Fruit fly (Drosophila melanogaster) whole organism, embryonic: Measurements from ENCODE around the gene Adck5.

Source experiments
- BtbVII ChIP-seq: fragments of 200-800 bp; sonication (Bioruptor generic); optimal IDR thresholded peaks from 3 replicates; lab custom pipeline; 2017; ENCODE audit warnings: missing biosample characterization, mild to moderate bottlenecking, missing genetic modification characterization
- CG10979 ChIP-seq: fragments of 200-800 bp; sonication (Bioruptor generic); optimal IDR thresholded peaks from 2 replicates; lab custom pipeline; 2018; ENCODE audit warnings: missing biosample characterization, mild to moderate bottlenecking, missing genetic modification characterization, moderate library complexity
- CG11085 ChIP-seq: fragments of 200-800 bp; sonication (Bioruptor generic); IDR thresholded peaks from 2 replicates; pipeline ENCODE4 v1.3.6; 2022; ENCODE audit warnings: missing biosample characterization, missing genetic modification characterization
- CG11247 ChIP-seq: fragments of 200-800 bp; sonication (Bioruptor generic); IDR thresholded peaks from 2 replicates; pipeline ENCODE4 v1.3.6; 2022; ENCODE audit warnings: missing biosample characterization, missing genetic modification characterization
- CG12155 ChIP-seq: fragments of 200-800 bp; sonication (Bioruptor generic); optimal IDR thresholded peaks from 3 replicates; lab custom pipeline; 2016; ENCODE audit warnings: missing biosample characterization, missing genetic modification characterization
- CG13123 ChIP-seq: fragments of 200-800 bp; sonication (Bioruptor generic); optimal IDR thresholded peaks from 2 replicates; lab custom pipeline; 2016; ENCODE audit warnings: missing biosample characterization, missing genetic modification characterization
- CG13287 ChIP-seq: fragments of 200-800 bp; sonication (Bioruptor generic); IDR thresholded peaks from 2 replicates; pipeline ENCODE4 v1.3.6; 2022; ENCODE audit warnings: missing biosample characterization, missing genetic modification characterization; ENCODE audit not compliant: partially characterized antibody
- CG13894 ChIP-seq: fragments of 200-800 bp; sonication (Bioruptor generic); optimal IDR thresholded peaks from 3 replicates; lab custom pipeline; 2018; ENCODE audit warnings: missing biosample characterization, mild to moderate bottlenecking, missing genetic modification characterization, moderate library complexity
- CG15696 ChIP-seq: fragments of 200-800 bp; sonication (Bioruptor generic); optimal IDR thresholded peaks from 2 replicates; lab custom pipeline; 2019; ENCODE audit warnings: missing biosample characterization, mild to moderate bottlenecking, missing genetic modification characterization, moderate library complexity
- CG16779 ChIP-seq: fragments of 200-800 bp; sonication (Bioruptor generic); IDR thresholded peaks from 2 replicates; pipeline ENCODE4 v1.3.6; 2022; ENCODE audit warnings: missing biosample characterization, missing genetic modification characterization
- CG17912 ChIP-seq: fragments of 200-800 bp; sonication (Bioruptor generic); optimal IDR thresholded peaks from 2 replicates; lab custom pipeline; 2018; ENCODE audit warnings: missing biosample characterization, mild to moderate bottlenecking, missing genetic modification characterization
- CG3065 ChIP-seq: fragments of 200-800 bp; sonication (Bioruptor generic); optimal IDR thresholded peaks from 2 replicates; lab custom pipeline; 2016; ENCODE audit warnings: missing biosample characterization, missing genetic modification characterization
- CG34376 ChIP-seq: fragments of 200-800 bp; sonication (Bioruptor generic); optimal IDR thresholded peaks from 2 replicates; lab custom pipeline; 2018; ENCODE audit warnings: missing biosample characterization, mild to moderate bottlenecking, missing genetic modification characterization
- CG34422 ChIP-seq: fragments of 200-800 bp; sonication (Bioruptor generic); IDR thresholded peaks from 3 replicates; pipeline ENCODE4 v1.3.6; 2022; ENCODE audit warnings: missing biosample characterization, missing genetic modification characterization
- CG43689 ChIP-seq: fragments of 200-800 bp; sonication (Bioruptor generic); IDR thresholded peaks from 2 replicates; pipeline ENCODE4 v1.3.6; 2022; ENCODE audit warnings: missing biosample characterization, missing genetic modification characterization
- CG7745 ChIP-seq: fragments of 200-800 bp; sonication (Bioruptor generic); optimal IDR thresholded peaks from 2 replicates; lab custom pipeline; 2018; ENCODE audit warnings: missing biosample characterization, mild to moderate bottlenecking, missing genetic modification characterization, moderate library complexity
- CG7786 ChIP-seq: fragments of 200-800 bp; sonication (Bioruptor generic); optimal IDR thresholded peaks from 2 replicates; lab custom pipeline; 2016; ENCODE audit warnings: missing biosample characterization, missing genetic modification characterization
- CG8765 ChIP-seq: fragments of 200-800 bp; sonication (Bioruptor generic); IDR thresholded peaks from 2 replicates; pipeline ENCODE4 v1.3.6; 2022; ENCODE audit warnings: missing biosample characterization, missing genetic modification characterization
- Doc3 ChIP-seq: fragments of 200-800 bp; sonication (Bioruptor generic); IDR thresholded peaks from 3 replicates; pipeline ENCODE4 v1.3.6; 2022; ENCODE audit warnings: missing biosample characterization, missing genetic modification characterization; ENCODE audit not compliant: partially characterized antibody
- E2f1 ChIP-seq: fragments of 200-800 bp; sonication (Bioruptor generic); IDR thresholded peaks from 2 replicates; pipeline ENCODE4 v1.3.6; 2022; ENCODE audit warnings: missing biosample characterization, missing genetic modification characterization
- GATAe ChIP-seq: fragments of 200-800 bp; sonication (Bioruptor generic); conservative IDR thresholded peaks from 2 replicates; pipeline ENCODE4 v1.3.6; 2022; ENCODE audit warnings: missing biosample characterization, missing genetic modification characterization
- Gug ChIP-seq: fragments of 200-800 bp; sonication (Bioruptor generic); IDR thresholded peaks from 4 replicates; pipeline ENCODE4 v1.3.6; 2022; ENCODE audit warnings: missing biosample characterization, missing genetic modification characterization
- Hr39 ChIP-seq: fragments of >200 bp; optimal IDR thresholded peaks from 2 replicates; lab custom pipeline; 2017
- Poxn ChIP-seq: fragments of 200-800 bp; sonication (Bioruptor generic); IDR thresholded peaks from 2 replicates; pipeline ENCODE4 v1.3.6; 2022; ENCODE audit warnings: missing biosample characterization, missing genetic modification characterization
- Sox100B ChIP-seq: fragments of 200-800 bp; sonication (Bioruptor generic); optimal IDR thresholded peaks from 3 replicates; lab custom pipeline; 2018; ENCODE audit warnings: missing biosample characterization, mild to moderate bottlenecking, missing genetic modification characterization
- Ssrp ChIP-seq: fragments of 200-800 bp; sonication (Bioruptor generic); optimal IDR thresholded peaks from 2 replicates; lab custom pipeline; 2018; ENCODE audit warnings: missing biosample characterization, mild to moderate bottlenecking, missing genetic modification characterization, moderate library complexity
- ac ChIP-seq: fragments of 200-800 bp; sonication (Bioruptor generic); optimal IDR thresholded peaks from 3 replicates; lab custom pipeline; 2017; ENCODE audit warnings: missing biosample characterization, mild to moderate bottlenecking, missing genetic modification characterization
- ewg ChIP-seq: fragments of 200-800 bp; sonication (Bioruptor generic); optimal IDR thresholded peaks from 3 replicates; lab custom pipeline; 2017; ENCODE audit warnings: mild to moderate bottlenecking, missing biosample characterization, missing genetic modification reagents, missing genetic modification characterization
- grau ChIP-seq: fragments of 200-800 bp; optimal IDR thresholded peaks from 3 replicates; lab custom pipeline; 2019; ENCODE audit warnings: missing biosample characterization, mild to moderate bottlenecking, missing genetic modification characterization, moderate library complexity
- grn ChIP-seq: fragments of 200-800 bp; sonication (Bioruptor generic); optimal IDR thresholded peaks from 3 replicates; lab custom pipeline; 2017; ENCODE audit warnings: missing biosample characterization, missing genetic modification characterization
- ind ChIP-seq: fragments of 200-800 bp; sonication (Bioruptor generic); optimal IDR thresholded peaks from 3 replicates; lab custom pipeline; 2016; ENCODE audit warnings: missing biosample characterization, missing genetic modification characterization
- kah ChIP-seq: fragments of 200-800 bp; sonication (Bioruptor generic); optimal IDR thresholded peaks from 2 replicates; lab custom pipeline; 2018; ENCODE audit warnings: missing biosample characterization, mild to moderate bottlenecking, missing genetic modification characterization
- lola ChIP-seq, 3 experiments: fragments of >200 bp in 2 of 3; fragments of 200-800 bp in 1 of 3; sonication (Bioruptor generic) in 1 of 3; optimal IDR thresholded peaks; 2 replicates each; lab custom pipeline; 2017 to 2019; ENCODE audit warnings: missing biosample characterization in 3 of 3, missing genetic modification characterization in 3 of 3, mild to moderate bottlenecking in 1 of 3, moderate library complexity in 1 of 3
- mld ChIP-seq: fragments of 200-800 bp; sonication (Bioruptor generic); IDR thresholded peaks from 3 replicates; pipeline ENCODE4 v1.3.6; 2022; ENCODE audit warnings: missing biosample characterization, missing genetic modification characterization; ENCODE audit not compliant: partially characterized antibody
- pan ChIP-seq, 4 experiments: fragments of >200 bp in 3 of 4; fragments of 200-800 bp in 1 of 4; sonication (Bioruptor generic) in 1 of 4; optimal IDR thresholded peaks in 3 of 4; IDR thresholded peaks in 1 of 4; 2 replicates each; pipeline versions ENCODE4 v1.3.6 to Lab custom; 2017 to 2022; ENCODE audit warnings: missing biosample characterization in 2 of 4, missing genetic modification characterization in 2 of 4, mixed read lengths in 1 of 4
- pfk ChIP-seq: fragments of 200-800 bp; sonication (Bioruptor generic); optimal IDR thresholded peaks from 2 replicates; lab custom pipeline; 2018; ENCODE audit warnings: missing biosample characterization, mild to moderate bottlenecking, missing genetic modification characterization, moderate library complexity
- pita ChIP-seq: fragments of 200-800 bp; sonication (Bioruptor generic); optimal IDR thresholded peaks from 2 replicates; lab custom pipeline; 2017; ENCODE audit warnings: missing biosample characterization, mild to moderate bottlenecking, missing genetic modification characterization
- ranshi ChIP-seq: fragments of 200-800 bp; sonication (Bioruptor generic); IDR thresholded peaks from 2 replicates; pipeline ENCODE4 v1.3.6; 2022; ENCODE audit warnings: missing biosample characterization, missing genetic modification characterization
- ro ChIP-seq: fragments of 200-800 bp; sonication (Bioruptor generic); IDR thresholded peaks from 2 replicates; pipeline ENCODE4 v1.3.6; 2022; ENCODE audit warnings: missing biosample characterization, missing genetic modification characterization
- row ChIP-seq: fragments of 200-800 bp; sonication (Bioruptor generic); IDR thresholded peaks from 3 replicates; pipeline ENCODE4 v1.3.6; 2022; ENCODE audit warnings: missing biosample characterization, missing genetic modification characterization
- scrt ChIP-seq: fragments of 200-800 bp; sonication (Bioruptor generic); optimal IDR thresholded peaks from 2 replicates; lab custom pipeline; 2018; ENCODE audit warnings: missing biosample characterization, mild to moderate bottlenecking, missing genetic modification characterization, moderate library complexity
- seq ChIP-seq: fragments of 200-800 bp; sonication (Bioruptor generic); IDR thresholded peaks from 2 replicates; pipeline ENCODE4 v1.3.6; 2022; ENCODE audit warnings: missing biosample characterization, missing genetic modification characterization
- sna ChIP-seq: fragments of 200-800 bp; sonication (Bioruptor generic); IDR thresholded peaks from 2 replicates; pipeline ENCODE4 v1.3.6; 2022; ENCODE audit warnings: missing biosample characterization, missing genetic modification characterization; ENCODE audit not compliant: partially characterized antibody
- so ChIP-seq: fragments of 200-800 bp; sonication (Bioruptor generic); IDR thresholded peaks from 3 replicates; pipeline ENCODE4 v1.3.6; 2022; ENCODE audit warnings: missing biosample characterization, missing genetic modification characterization
- sqz ChIP-seq: fragments of 200-800 bp; sonication (Bioruptor generic); optimal IDR thresholded peaks from 3 replicates; lab custom pipeline; 2018; ENCODE audit warnings: missing biosample characterization, mild to moderate bottlenecking, missing genetic modification characterization
- stc ChIP-seq: fragments of 200-800 bp; sonication (Bioruptor generic); IDR thresholded peaks from 2 replicates; pipeline ENCODE4 v1.3.6; 2022; ENCODE audit warnings: missing biosample characterization, missing genetic modification characterization
- sug ChIP-seq: fragments of 200-800 bp; optimal IDR thresholded peaks from 2 replicates; lab custom pipeline; 2019; ENCODE audit warnings: missing biosample characterization, mild to moderate bottlenecking, missing genetic modification characterization, moderate library complexity
- zen ChIP-seq: fragments of 200-800 bp; sonication (Bioruptor generic); optimal IDR thresholded peaks from 3 replicates; lab custom pipeline; 2018; ENCODE audit warnings: missing biosample characterization, mild to moderate bottlenecking, missing genetic modification characterization, moderate library complexity

Adck5 gene

dm6 chr3L:11169299-11170181, at the start of gene Adck5, which contains the start of gene wls (continued):
- TF ChIP-seq sqz (GFP tag; lab: Kevin White, UChicago) (peak; percentile 18), lola (GFP tag; optimal IDR thresholded peaks at IDR 0.05; lab: Kevin White, UChicago) (no peak), CG13287 (peak; percentile 12; the same call in 1 of the 2 replicates), row (no peak), ewg (GFP tag; lab: Kevin White, UChicago) (peak; percentile 12), mld (GFP tag; lab: Robert Waterston, UW) (no peak), sug (tag; lab: Kevin White, UChicago) (no peak), CG16779 (GFP tag; lab: Robert Waterston, UW) (peak; percentile 38; the same call in 1 of the 2 replicates), pfk (GFP tag; lab: Kevin White, UChicago) (no peak), CG13123 (GFP tag; lab: Kevin White, UChicago) (peak; percentile 10), GATAe (GFP tag; lab: Robert Waterston, UW) (no peak), CG10979 (tag; lab: Kevin White, UChicago) (peak; percentile 16), CG8765 (GFP tag; lab: Robert Waterston, UW) (no peak), seq (no peak), CG12155 (GFP tag; lab: Kevin White, UChicago) (no peak), ranshi (GFP tag; lab: Robert Waterston, UW) (no peak; the same call in 1 of the 2 replicates), Gug (GFP tag; lab: Robert Waterston, UW) (no peak), pita (GFP tag; lab: Kevin White, UChicago) (no peak), ind (GFP tag; lab: Kevin White, UChicago) (no peak), CG34376 (peak; percentile 59), Ssrp (tag; lab: Kevin White, UChicago) (peak; percentile 6), Hr39 (lab: Kevin White, UChicago) (no peak), CG34422 (GFP tag; lab: Robert Waterston, UW) (peak; percentile 61; the same call in 1 of the 3 replicates), CG3065 (GFP tag; lab: Kevin White, UChicago) (no peak), CG17912 (GFP tag; lab: Kevin White, UChicago) (peak; percentile 45), scrt (GFP tag; lab: Kevin White, UChicago) (peak; percentile 82), Doc3 (GFP tag; lab: Robert Waterston, UW) (no peak), CG7745 (tag; lab: Kevin White, UChicago) (no peak), kah (GFP tag; lab: Kevin White, UChicago) (peak; percentile 92), pan (optimal IDR thresholded peaks at IDR 0.05; lab: Kevin White, UChicago) (peak in 1 of 2 experiments; percentile 53), pan (GFP tag; optimal IDR thresholded peaks at IDR 0.05 in 1 of 2, IDR thresholded peaks at IDR 0.05 in 1 of 2) (peak in 1 of 2 experiments; percentile 72), CG13894 (tag; lab: Kevin White, UChicago) (no peak), ac (GFP tag; lab: Kevin White, UChicago) (peak; percentile 64), CG43689 (no peak), zen (tag; lab: Kevin White, UChicago) (no peak), CG7786 (peak; percentile 5), ro (GFP tag; lab: Robert Waterston, UW) (no peak), E2f1 (GFP tag; lab: Robert Waterston, UW) (no peak), Poxn (GFP tag; lab: Robert Waterston, UW) (no peak), so (peak; percentile 58; the same call in 1 of the 3 replicates), Sox100B (GFP tag; lab: Kevin White, UChicago) (no peak), CG11247 (GFP tag; lab: Robert Waterston, UW) (0 out of 2 replicates have a peak, but pooled peaks have one; percentile 32), CG15696 (no peak), stc (GFP tag; lab: Robert Waterston, UW) (peak; percentile 30; the same call in 1 of the 2 replicates), BtbVII (GFP tag; lab: Kevin White, UChicago) (peak; percentile 79), grau (tag; lab: Kevin White, UChicago) (no peak), sna (GFP tag; lab: Robert Waterston, UW) (peak; percentile 31; the same call in 1 of the 2 replicates), grn (GFP tag; lab: Kevin White, UChicago) (no peak), CG11085 (GFP tag; lab: Robert Waterston, UW) (no peak)
